Worm (Caenorhabditis elegans): ENCODE data around the gene Y49F6C.6.

- TF ChIP-seq blmp-1 (tag; optimal IDR thresholded peaks at IDR 0.05; ENCODE audit: insufficient read depth): no peak
- no peak for TF ChIP-seq dmd-4 (tag; optimal IDR thresholded peaks at IDR 0.05)
- no peak for TF ChIP-seq egl-27 (tag; optimal IDR thresholded peaks at IDR 0.05)
- TF ChIP-seq nhr-6 (tag; optimal IDR thresholded peaks at IDR 0.05): no peak
- no peak for TF ChIP-seq nhr-12 (tag; optimal IDR thresholded peaks at IDR 0.05)
- TF ChIP-seq alr-1 (tag; optimal IDR thresholded peaks at IDR 0.05): no peak
- TF ChIP-seq elt-3 (tag; optimal IDR thresholded peaks at IDR 0.05): no peak
- no peak for TF ChIP-seq ceh-16 (tag; optimal IDR thresholded peaks at IDR 0.05)
- TF ChIP-seq ztf-4 (tag; optimal IDR thresholded peaks at IDR 0.05): no peak
- no peak for TF ChIP-seq unc-39 (tag; optimal IDR thresholded peaks at IDR 0.05)
- no peak for TF ChIP-seq nhr-237 (tag; optimal IDR thresholded peaks at IDR 0.05)
- no peak for TF ChIP-seq unc-55 (GFP tag; optimal IDR thresholded peaks at IDR 0.05)
- TF ChIP-seq lsy-2 (tag; optimal IDR thresholded peaks at IDR 0.05): no peak
- no peak for TF ChIP-seq C34F6.9 (tag; optimal IDR thresholded peaks at IDR 0.05)
Measured at ce11 chrII:3414383-3414910, 47.4 kb upstream of the Y49F6C.6 start, which contains the start of the genes F18A12.7 and F18A12.2.

Measured in whole organism, L2 larva.